Fruit fly (Drosophila melanogaster): ENCODE results near the gene trh.

- no peak for TF ChIP-seq CG1621 (tag; optimal IDR thresholded peaks at IDR 0.05)
- no peak for TF ChIP-seq dac (GFP tag; optimal IDR thresholded peaks at IDR 0.05)
- TF ChIP-seq CG4318 (GFP tag; optimal IDR thresholded peaks at IDR 0.05) = no peak
- TF ChIP-seq CG7368 (GFP tag; optimal IDR thresholded peaks at IDR 0.05) = no peak
- no peak for TF ChIP-seq Eip93F (GFP tag; optimal IDR thresholded peaks at IDR 0.05)
- TF ChIP-seq fd59A (GFP tag; optimal IDR thresholded peaks at IDR 0.05) = no peak
- TF ChIP-seq Gug (GFP tag; IDR thresholded peaks at IDR 0.05) = no peak
- no peak for TF ChIP-seq fkh (GFP tag; optimal IDR thresholded peaks at IDR 0.05)
- TF ChIP-seq CG11762 (GFP tag; optimal IDR thresholded peaks at IDR 0.05; ENCODE audit: insufficient read depth) = no peak
- no peak for TF ChIP-seq salr (GFP tag; optimal IDR thresholded peaks at IDR 0.05)
Observed at dm6 chr3L:316784-317183, 75.6 kb downstream of the trh start, which contains the start of gene ddbt.

Measured in whole organism, prepupa.